Fruit fly (Drosophila melanogaster): ENCODE results near the gene CG42674.

CG42674 gene

dm6 chr3L:20198138-20198559, at the start of gene CG42674:
Gene CG42674 (minus strand): TSS chr3L:20198317.
- no peak for TF ChIP-seq EcR (GFP tag; optimal IDR thresholded peaks at IDR 0.05)
- TF ChIP-seq psq (optimal IDR thresholded peaks at IDR 0.05): no peak
- TF ChIP-seq pan (optimal IDR thresholded peaks at IDR 0.05): no peak
- no peak for TF ChIP-seq Dll (optimal IDR thresholded peaks at IDR 0.05)
- no peak for TF ChIP-seq CG8478 (optimal IDR thresholded peaks at IDR 0.05)
- no peak for TF ChIP-seq usp (GFP tag; optimal IDR thresholded peaks at IDR 0.05)

dm6 chr3L:20247513-20248173, 49.5 kb upstream of the CG42674 start, which contains the start of gene rdgC:
Gene rdgC (plus strand): TSS chr3L:20248080.
- TF ChIP-seq pan (optimal IDR thresholded peaks at IDR 0.05) (no peak), CG8478 (optimal IDR thresholded peaks at IDR 0.05) (no peak), Dll (optimal IDR thresholded peaks at IDR 0.05) (no peak), EcR (GFP tag; optimal IDR thresholded peaks at IDR 0.05) (no peak), usp (GFP tag; optimal IDR thresholded peaks at IDR 0.05) (no peak), psq (optimal IDR thresholded peaks at IDR 0.05) (no peak)

dm6 chr3L:20241987-20242982, 44.2 kb upstream of the CG42674 start:
- TF ChIP-seq CG8478 (optimal IDR thresholded peaks at IDR 0.05) (no peak), EcR (GFP tag; optimal IDR thresholded peaks at IDR 0.05) (no peak), pan (optimal IDR thresholded peaks at IDR 0.05) (no peak)

DNA sequence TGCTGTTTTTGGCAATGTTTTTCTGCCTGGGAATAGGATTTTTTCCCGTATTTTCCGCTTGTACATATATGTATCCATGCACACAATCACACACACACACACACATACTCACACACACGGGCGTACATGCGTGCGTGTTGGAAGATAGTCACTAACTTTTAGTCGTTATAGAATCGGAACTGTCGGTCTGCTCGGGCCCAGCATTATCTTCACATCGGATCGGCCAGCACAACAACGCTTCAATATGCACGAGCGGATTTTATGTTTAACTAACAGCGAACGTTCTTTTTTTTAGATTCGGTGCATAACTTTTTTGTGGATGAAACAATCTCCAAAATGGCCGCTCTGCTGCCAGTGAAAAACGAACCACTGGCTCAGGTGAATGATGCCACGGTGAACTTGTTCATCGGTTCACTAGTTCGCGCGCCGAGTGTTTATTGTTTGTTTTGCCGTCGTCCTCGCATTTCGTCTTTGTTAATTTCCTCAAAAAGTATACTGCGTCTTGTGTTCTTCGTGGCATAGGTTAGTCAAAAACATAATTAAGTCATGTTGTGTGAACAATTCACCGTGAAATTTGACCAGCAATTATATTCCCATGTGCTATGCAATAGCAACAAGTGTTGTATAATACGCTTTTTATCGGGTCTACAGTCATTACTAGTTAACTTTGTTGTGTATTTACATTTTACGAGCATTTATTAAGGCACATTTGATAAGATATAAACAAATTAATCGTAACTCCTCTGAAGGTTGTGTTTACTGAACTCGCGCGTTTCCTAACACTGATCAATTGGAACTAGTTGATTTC, 43.2 kb upstream of the CG42674 start, which contains the start of the genes CG6951 and CG17233:
Gene CG6951, plus strand, starts transcription at position 105 of the 808 bp plus-strand sequence.
Gene CG17233, minus strand, starts transcription at position 741 of the 808 bp plus-strand sequence.
- TF ChIP-seq CG8478 (optimal IDR thresholded peaks at IDR 0.05): no peak
- TF ChIP-seq pan (optimal IDR thresholded peaks at IDR 0.05): no peak
- TF ChIP-seq usp (GFP tag; optimal IDR thresholded peaks at IDR 0.05): no peak
- TF ChIP-seq EcR (GFP tag; optimal IDR thresholded peaks at IDR 0.05): no peak
- TF ChIP-seq Dll (optimal IDR thresholded peaks at IDR 0.05): no peak
- no peak for TF ChIP-seq psq (optimal IDR thresholded peaks at IDR 0.05)

DNA sequence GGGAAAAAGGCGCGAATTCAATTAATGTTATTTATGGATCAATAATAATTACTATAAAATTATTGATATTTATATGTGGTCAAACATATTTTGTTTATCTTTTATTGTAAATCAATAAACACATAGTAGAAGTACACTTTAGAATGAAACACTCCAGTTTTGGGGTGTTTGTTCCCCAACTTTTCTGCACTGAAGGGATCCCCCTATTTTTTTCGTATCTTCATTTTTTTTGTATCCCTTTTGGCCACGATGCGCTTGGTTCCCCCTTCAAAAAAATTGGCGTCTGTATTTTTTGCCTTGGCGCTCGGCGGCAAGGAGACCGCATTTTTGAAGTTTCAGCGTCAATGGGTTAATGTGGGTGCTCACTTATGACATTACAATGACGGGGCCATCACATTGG, 42.6 kb upstream of the CG42674 start, which contains the start of gene Clc:
Gene Clc, plus strand, starts transcription at position 301 of the 400 bp plus-strand sequence.
- no peak for TF ChIP-seq psq (optimal IDR thresholded peaks at IDR 0.05)
- TF ChIP-seq Dll (optimal IDR thresholded peaks at IDR 0.05): no peak
- TF ChIP-seq pan (optimal IDR thresholded peaks at IDR 0.05): no peak
- TF ChIP-seq CG8478 (optimal IDR thresholded peaks at IDR 0.05): no peak
- no peak for TF ChIP-seq EcR (GFP tag; optimal IDR thresholded peaks at IDR 0.05)
- TF ChIP-seq usp (GFP tag; optimal IDR thresholded peaks at IDR 0.05): no peak

DNA sequence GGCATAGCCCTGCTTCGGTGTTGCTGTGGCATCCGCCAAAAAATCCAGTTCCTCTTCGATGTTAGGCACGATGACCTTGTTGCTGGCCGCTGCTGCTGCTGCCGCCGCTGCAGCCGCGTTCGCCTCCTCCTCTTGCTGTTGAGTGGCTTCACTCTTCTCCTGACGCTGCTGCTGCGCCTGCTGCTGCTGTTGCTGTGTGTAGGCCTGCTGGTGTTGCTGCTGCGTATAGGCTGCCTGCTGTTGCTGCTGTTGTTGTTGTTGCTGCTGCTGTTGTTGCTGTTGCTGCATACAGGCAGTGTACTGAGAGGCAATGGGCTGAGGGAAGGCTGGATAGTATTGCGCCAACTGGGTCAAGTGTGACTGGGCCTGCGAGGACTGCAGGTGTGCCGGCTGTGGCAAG, 39.0 kb upstream of the CG42674 start:
- TF ChIP-seq psq (optimal IDR thresholded peaks at IDR 0.05) (no peak), EcR (GFP tag; optimal IDR thresholded peaks at IDR 0.05) (no peak), Dll (optimal IDR thresholded peaks at IDR 0.05) (no peak), CG8478 (optimal IDR thresholded peaks at IDR 0.05) (no peak), pan (optimal IDR thresholded peaks at IDR 0.05) (no peak), usp (GFP tag; optimal IDR thresholded peaks at IDR 0.05) (no peak)

dm6 chr3L:20231369-20231768, 33.3 kb upstream of the CG42674 start, which contains the start of gene CG13813:
Gene CG13813 (plus strand): TSS chr3L:20231669.
- TF ChIP-seq Dll (optimal IDR thresholded peaks at IDR 0.05) (no peak), psq (optimal IDR thresholded peaks at IDR 0.05) (no peak), usp (GFP tag; optimal IDR thresholded peaks at IDR 0.05) (no peak), pan (optimal IDR thresholded peaks at IDR 0.05) (no peak), CG8478 (optimal IDR thresholded peaks at IDR 0.05) (no peak)

DNA sequence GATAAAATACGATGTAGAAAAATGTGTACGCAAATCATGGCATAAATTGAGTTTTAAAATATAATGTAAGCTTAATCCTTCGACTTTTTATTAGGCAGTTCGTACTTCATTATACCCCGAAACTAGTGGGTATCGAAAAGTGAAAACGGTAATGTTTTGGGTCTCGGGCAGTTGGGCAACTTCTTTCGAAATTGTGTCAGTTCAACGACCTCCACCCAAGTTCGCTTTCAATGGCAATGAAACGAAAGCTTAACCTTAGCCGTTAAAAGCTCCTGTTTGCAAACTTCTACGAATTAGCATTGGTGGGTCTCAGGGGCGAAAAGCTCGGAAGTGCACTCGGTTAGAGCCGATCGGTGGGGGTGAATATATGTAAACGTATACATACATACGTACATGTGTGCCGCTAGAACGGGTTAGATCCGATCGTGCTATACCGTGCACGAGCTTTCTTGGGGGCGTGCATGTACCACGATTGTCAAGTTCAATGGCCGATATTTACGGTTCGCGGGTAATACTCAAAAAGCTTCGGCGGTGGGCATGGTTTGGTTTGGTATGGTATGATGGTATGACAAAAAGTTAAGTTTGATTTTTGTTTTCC, 32.2 kb upstream of the CG42674 start:
- TF ChIP-seq psq (optimal IDR thresholded peaks at IDR 0.05) (no peak), usp (GFP tag; optimal IDR thresholded peaks at IDR 0.05) (no peak), CG8478 (optimal IDR thresholded peaks at IDR 0.05) (no peak), EcR (GFP tag; optimal IDR thresholded peaks at IDR 0.05) (no peak), Dll (optimal IDR thresholded peaks at IDR 0.05) (no peak), pan (optimal IDR thresholded peaks at IDR 0.05) (no peak)

- no peak for TF ChIP-seq pan (optimal IDR thresholded peaks at IDR 0.05)
- TF ChIP-seq psq (optimal IDR thresholded peaks at IDR 0.05): no peak
- TF ChIP-seq CG8478 (optimal IDR thresholded peaks at IDR 0.05): no peak
- TF ChIP-seq usp (GFP tag; optimal IDR thresholded peaks at IDR 0.05): no peak
- TF ChIP-seq EcR (GFP tag; optimal IDR thresholded peaks at IDR 0.05): no peak
- no peak for TF ChIP-seq Dll (optimal IDR thresholded peaks at IDR 0.05)
Measured at dm6 chr3L:20226153-20226552, 28.0 kb upstream of the CG42674 start.

dm6 chr3L:20223398-20223951, 25.4 kb upstream of the CG42674 start, which contains the start of gene CG17147:
Gene CG17147 (plus strand): TSS chr3L:20223932.
- no peak for TF ChIP-seq Dll (optimal IDR thresholded peaks at IDR 0.05)
- TF ChIP-seq pan (optimal IDR thresholded peaks at IDR 0.05): no peak
- TF ChIP-seq psq (optimal IDR thresholded peaks at IDR 0.05): no peak
- no peak for TF ChIP-seq usp (GFP tag; optimal IDR thresholded peaks at IDR 0.05)
- no peak for TF ChIP-seq EcR (GFP tag; optimal IDR thresholded peaks at IDR 0.05)
- TF ChIP-seq CG8478 (optimal IDR thresholded peaks at IDR 0.05): no peak
